Worm (Caenorhabditis elegans): Measurements from ENCODE around the gene C40H1.3.

DNA sequence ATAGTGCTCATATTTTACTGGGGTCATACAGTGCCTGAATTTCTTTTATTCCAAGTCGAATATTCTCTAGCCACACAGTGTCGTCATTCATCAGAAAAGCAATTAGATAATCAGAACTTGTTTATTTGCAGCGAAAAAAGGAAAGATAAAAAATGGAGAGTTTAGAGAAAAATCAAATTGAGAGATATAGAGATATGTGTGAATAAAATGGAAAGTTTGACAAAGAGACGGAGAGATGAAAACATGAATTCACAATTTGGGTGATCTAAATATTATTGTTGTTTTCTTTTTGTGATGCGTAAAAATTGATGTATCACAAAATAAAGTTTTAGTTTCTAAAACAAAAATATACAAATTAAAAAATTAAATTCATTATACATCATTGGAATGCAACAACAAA, 28.5 kb downstream of the C40H1.3 start:
- no peak for TF ChIP-seq ztf-23 (GFP tag; IDR thresholded peaks at IDR 0.05)
- no peak for TF ChIP-seq ref-1 (GFP tag; conservative IDR thresholded peaks at IDR 0.05)
- TF ChIP-seq flt-1 (GFP tag; IDR thresholded peaks at IDR 0.05): no peak
- no peak for TF ChIP-seq tab-1 (GFP tag; IDR thresholded peaks at IDR 0.05)
- no peak for TF ChIP-seq T22C8.4 (GFP tag; IDR thresholded peaks at IDR 0.05)

All from whole organism, midembryonic.